Worm (Caenorhabditis elegans) whole organism, L4 larva: ENCODE measurements around the gene F20A1.2.

Source experiments
- D1046.2 ChIP-seq: fragments of 200-800 bp; sonication (Bioruptor generic); IDR thresholded peaks from 2 replicates; pipeline ENCODE4 v1.3.6; 2022; ENCODE audit warnings: missing genetic modification characterization, missing compliant biosample characterization
- F10B5.3 ChIP-seq: sonication (generic microtip); optimal IDR thresholded peaks from 2 replicates; lab custom pipeline; 2016; ENCODE audit warnings: mild to moderate bottlenecking, missing genetic modification characterization, missing compliant biosample characterization
- Y105C5A.15 ChIP-seq: fragments of 200-800 bp; sonication (Bioruptor generic); IDR thresholded peaks from 2 replicates; pipeline ENCODE4 v1.3.6; 2022; ENCODE audit warnings: missing genetic modification characterization, missing compliant biosample characterization
- Y5F2A.4 ChIP-seq: fragments of 200-800 bp; sonication (Bioruptor generic); optimal IDR thresholded peaks from 2 replicates; lab custom pipeline; 2018; ENCODE audit warnings: mild to moderate bottlenecking, missing genetic modification characterization, missing compliant biosample characterization
- aly-2 ChIP-seq: sonication (generic microtip); optimal IDR thresholded peaks from 2 replicates; lab custom pipeline; 2018; ENCODE audit warnings: missing biosample characterization, missing genetic modification characterization
- ceh-20 ChIP-seq: fragments of 200-800 bp; sonication (Bioruptor generic); IDR thresholded peaks from 2 replicates; pipeline ENCODE4 v1.3.6; 2022; ENCODE audit warnings: missing genetic modification reagents, missing genetic modification characterization, missing compliant biosample characterization
- ceh-82 ChIP-seq: sonication (generic microtip); optimal IDR thresholded peaks from 2 replicates; lab custom pipeline; 2017; ENCODE audit warnings: missing biosample characterization, missing genetic modification characterization
- ces-1 ChIP-seq: fragments of 150-350 bp; sonication (generic microtip); optimal IDR thresholded peaks from 4 replicates; lab custom pipeline; 2014; ENCODE audit warnings: missing biosample characterization, missing genetic modification reagents, missing genetic modification characterization
- cey-2 ChIP-seq: sonication (generic microtip); optimal IDR thresholded peaks from 3 replicates; lab custom pipeline; 2017; ENCODE audit warnings: missing genetic modification characterization, mild to moderate bottlenecking, missing compliant biosample characterization, antibody characterized with exemption, borderline replicate concordance; ENCODE audit not compliant: insufficient read depth
- daf-12 ChIP-seq: fragments of 150-350 bp; optimal IDR thresholded peaks from 2 replicates; lab custom pipeline; 2014; ENCODE audit warnings: missing biosample characterization, missing genetic modification reagents, missing genetic modification characterization
- daf-16 ChIP-seq, 3 experiments: sonication (generic microtip); optimal IDR thresholded peaks; 2 replicates each; lab custom pipeline; 2016 to 2017; ENCODE audit warnings: missing genetic modification characterization in 3 of 3, missing genetic modification reagents in 3 of 3, mild to moderate bottlenecking in 2 of 3, missing compliant biosample characterization in 2 of 3, missing biosample characterization in 1 of 3, moderate library complexity in 1 of 3
- daf-19 ChIP-seq: fragments of 200-800 bp; sonication (Bioruptor generic); conservative IDR thresholded peaks from 2 replicates; pipeline ENCODE4 v1.3.6; 2022; ENCODE audit warnings: missing genetic modification characterization, missing compliant biosample characterization
- dmd-8 ChIP-seq: fragments of 200-800 bp; sonication (Bioruptor generic); IDR thresholded peaks from 2 replicates; pipeline ENCODE4 v1.3.6; 2022; ENCODE audit warnings: missing genetic modification characterization, missing compliant biosample characterization
- dve-1 ChIP-seq: sonication (generic microtip); optimal IDR thresholded peaks from 2 replicates; lab custom pipeline; 2017; ENCODE audit warnings: antibody characterized with exemption, mild to moderate bottlenecking, missing genetic modification characterization, missing compliant biosample characterization; ENCODE audit not compliant: insufficient read depth
- egl-27 ChIP-seq: sonication (generic microtip); optimal IDR thresholded peaks from 3 replicates; lab custom pipeline; 2017; ENCODE audit warnings: missing biosample characterization, missing genetic modification reagents, missing genetic modification characterization
- egl-43 ChIP-seq: fragments of 200-800 bp; sonication (Bioruptor generic); IDR thresholded peaks from 2 replicates; pipeline ENCODE4 v1.3.6; 2022; ENCODE audit warnings: missing genetic modification reagents, missing genetic modification characterization, missing compliant biosample characterization
- fos-1 ChIP-seq: fragments of 150-350 bp; optimal IDR thresholded peaks from 2 replicates; lab custom pipeline; 2014; ENCODE audit warnings: missing biosample characterization, missing genetic modification characterization
- gei-8 ChIP-seq: fragments of 200-800 bp; sonication (Bioruptor generic); optimal IDR thresholded peaks from 2 replicates; lab custom pipeline; 2018; ENCODE audit warnings: mild to moderate bottlenecking, missing genetic modification characterization, missing compliant biosample characterization
- hlh-30 ChIP-seq: sonication (generic microtip); optimal IDR thresholded peaks from 2 replicates; lab custom pipeline; 2017; ENCODE audit warnings: antibody characterized with exemption, mild to moderate bottlenecking, missing genetic modification characterization, missing compliant biosample characterization; ENCODE audit not compliant: insufficient read depth
- hmg-1.1 ChIP-seq: fragments of 200-800 bp; sonication (Bioruptor generic); IDR thresholded peaks from 2 replicates; pipeline ENCODE4 v1.3.6; 2022; ENCODE audit warnings: missing genetic modification reagents, missing genetic modification characterization, missing compliant biosample characterization
- jun-1 ChIP-seq: fragments of 150-350 bp; optimal IDR thresholded peaks from 2 replicates; lab custom pipeline; 2014; ENCODE audit warnings: missing biosample characterization, missing genetic modification reagents, missing genetic modification characterization
- lim-7 ChIP-seq: fragments of 200-800 bp; sonication (Bioruptor generic); IDR thresholded peaks from 2 replicates; pipeline ENCODE4 v1.3.6; 2022; ENCODE audit warnings: missing genetic modification characterization, missing compliant biosample characterization
- lin-15B ChIP-seq: fragments of 150-350 bp; sonication (generic microtip); optimal IDR thresholded peaks from 3 replicates; lab custom pipeline; 2014; ENCODE audit warnings: missing biosample characterization, missing genetic modification characterization
- lin-29 ChIP-seq: fragments of 200-800 bp; sonication (Bioruptor generic); IDR thresholded peaks from 2 replicates; pipeline ENCODE4 v1.3.6; 2022; ENCODE audit warnings: missing genetic modification reagents, missing genetic modification characterization, missing compliant biosample characterization
- lir-3 ChIP-seq: sonication (generic microtip); optimal IDR thresholded peaks from 2 replicates; lab custom pipeline; 2016; ENCODE audit warnings: mild to moderate bottlenecking, missing genetic modification characterization, missing compliant biosample characterization
- mep-1 ChIP-seq: fragments of 150-350 bp; sonication (generic microtip); optimal IDR thresholded peaks from 3 replicates; lab custom pipeline; 2014; ENCODE audit warnings: missing biosample characterization, missing genetic modification characterization
- mes-2 ChIP-seq: sonication (generic microtip); optimal IDR thresholded peaks from 2 replicates; lab custom pipeline; 2016; ENCODE audit warnings: missing genotype, mild to moderate bottlenecking, missing genetic modification characterization, missing compliant biosample characterization; ENCODE audit not compliant: poor library complexity, severe bottlenecking
- nhr-102 ChIP-seq: sonication (generic microtip); optimal IDR thresholded peaks from 2 replicates; lab custom pipeline; 2016; ENCODE audit warnings: mild to moderate bottlenecking, missing genetic modification characterization, moderate library complexity, missing compliant biosample characterization
- nhr-11 ChIP-seq: fragments of 150-350 bp; optimal IDR thresholded peaks from 2 replicates; lab custom pipeline; 2014; ENCODE audit warnings: missing biosample characterization, missing genetic modification characterization
- nhr-42 ChIP-seq: fragments of 200-800 bp; sonication (Bioruptor generic); IDR thresholded peaks from 2 replicates; pipeline ENCODE4 v1.3.6; 2022; ENCODE audit warnings: missing genetic modification characterization, missing compliant biosample characterization
- php-3 ChIP-seq: fragments of 200-800 bp; sonication (Bioruptor generic); IDR thresholded peaks from 2 replicates; pipeline ENCODE4 v1.3.6; 2022; ENCODE audit warnings: missing genetic modification reagents, missing genetic modification characterization, missing compliant biosample characterization
- set-16 ChIP-seq: fragments of 200-800 bp; sonication (Bioruptor generic); IDR thresholded peaks from 2 replicates; pipeline ENCODE4 v1.3.6; 2022; ENCODE audit warnings: missing genetic modification reagents, missing genetic modification characterization, missing compliant biosample characterization
- snpc-1.2 ChIP-seq: fragments of 200-800 bp; sonication (Bioruptor generic); IDR thresholded peaks from 2 replicates; pipeline ENCODE4 v1.3.6; 2022; ENCODE audit warnings: missing genetic modification reagents, missing genetic modification characterization, missing compliant biosample characterization
- snpc-4 ChIP-seq: fragments of 150-350 bp; optimal IDR thresholded peaks from 2 replicates; lab custom pipeline; 2014; ENCODE audit warnings: missing biosample characterization, missing genetic modification characterization
- unc-130 ChIP-seq: sonication (generic microtip); optimal IDR thresholded peaks from 2 replicates; lab custom pipeline; 2016; ENCODE audit warnings: missing genetic modification reagents, missing genetic modification characterization, missing compliant biosample characterization
- vab-7 ChIP-seq: fragments of 200-800 bp; sonication (Bioruptor generic); IDR thresholded peaks from 2 replicates; pipeline ENCODE4 v1.3.6; 2022; ENCODE audit warnings: missing genetic modification reagents, missing genetic modification characterization, missing compliant biosample characterization
- zfp-3 ChIP-seq: fragments of 200-800 bp; sonication (Bioruptor generic); conservative IDR thresholded peaks from 2 replicates; pipeline ENCODE4 v1.3.6; 2022; ENCODE audit warnings: missing genetic modification reagents, missing genetic modification characterization, missing compliant biosample characterization

Gene F20A1.2

DNA sequence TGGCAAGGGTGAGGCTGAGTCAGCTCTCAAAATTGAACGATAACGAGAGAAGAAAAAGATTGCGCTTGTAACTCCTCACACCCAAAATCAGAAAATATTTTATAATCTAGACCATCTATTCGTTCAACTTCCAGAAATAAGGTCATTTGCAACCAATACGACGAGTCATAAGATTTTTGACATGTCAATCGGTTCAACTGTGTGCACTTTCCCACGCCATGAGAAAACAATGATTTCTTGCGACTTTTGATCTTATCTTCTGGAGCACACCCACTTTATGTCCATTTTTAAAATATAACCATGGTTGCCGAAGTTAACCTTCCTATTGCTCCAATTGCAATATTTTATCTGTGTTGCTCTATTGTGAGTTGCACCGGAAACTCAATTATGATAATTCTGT, 29.0 kb upstream of the F20A1.2 start, which contains the start of gene srsx-32:
TSS of gene srsx-32 (plus strand) at position 301 of the 400 bp plus-strand sequence.
- TF ChIP-seq gei-8 (no peak), vab-7 (GFP tag; lab: Robert Waterston, UW) (no peak), lin-29 (GFP tag; lab: Robert Waterston, UW) (no peak), F10B5.3 (tag; lab: Kevin White, UChicago) (no peak), lim-7 (GFP tag; lab: Robert Waterston, UW) (no peak), dmd-8 (GFP tag; lab: Robert Waterston, UW) (no peak), mep-1 (tag; lab: Kevin White, UChicago) (no peak), hlh-30 (tag; lab: Kevin White, UChicago) (no peak), cey-2 (tag; lab: Kevin White, UChicago) (no peak), php-3 (GFP tag; lab: Robert Waterston, UW) (no peak), egl-43 (GFP tag; lab: Robert Waterston, UW) (no peak), aly-2 (tag; lab: Kevin White, UChicago) (no peak), dve-1 (tag; lab: Kevin White, UChicago) (no peak)

DNA sequence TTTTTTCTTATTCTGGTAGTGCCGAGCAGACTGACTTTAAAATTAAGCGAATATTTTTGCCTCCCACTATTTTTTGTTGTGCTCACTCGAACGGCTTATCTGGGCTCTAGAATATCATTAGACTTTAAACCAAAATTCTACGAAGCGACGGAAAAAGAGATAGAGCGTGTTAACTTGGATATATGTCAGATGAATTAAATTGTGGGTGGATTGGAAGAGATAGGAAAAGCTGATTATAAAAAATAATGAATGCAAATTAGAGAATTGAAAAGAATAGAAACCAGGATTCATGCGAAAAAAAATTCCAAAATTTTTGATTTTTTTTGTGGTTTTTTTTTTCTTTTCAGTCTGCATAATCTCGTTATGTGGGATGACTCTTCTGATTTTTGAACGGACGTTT, 24.3 kb upstream of the F20A1.2 start, which contains the start of gene F20A1.4:
TSS of gene F20A1.4 (minus strand) at position 101 of the 400 bp plus-strand sequence.
- TF ChIP-seq hmg-1.1: no peak
- TF ChIP-seq snpc-4 (tag; lab: Kevin White, UChicago): no peak
- no peak for TF ChIP-seq daf-19 (GFP tag; lab: Robert Waterston, UW)
- no peak for TF ChIP-seq lin-15B (tag; lab: Kevin White, UChicago)
- no peak for TF ChIP-seq ces-1 (GFP tag; lab: Kevin White, UChicago)
- no peak for TF ChIP-seq daf-12 (tag; lab: Kevin White, UChicago)
- TF ChIP-seq ceh-20 (GFP tag; lab: Robert Waterston, UW): no peak
- no peak for TF ChIP-seq Y5F2A.4
- TF ChIP-seq nhr-42 (GFP tag; lab: Robert Waterston, UW): no peak
- TF ChIP-seq fos-1: no peak
- no peak for TF ChIP-seq set-16
- no peak for TF ChIP-seq D1046.2
- TF ChIP-seq, all 104 proteins: peak for 0

DNA sequence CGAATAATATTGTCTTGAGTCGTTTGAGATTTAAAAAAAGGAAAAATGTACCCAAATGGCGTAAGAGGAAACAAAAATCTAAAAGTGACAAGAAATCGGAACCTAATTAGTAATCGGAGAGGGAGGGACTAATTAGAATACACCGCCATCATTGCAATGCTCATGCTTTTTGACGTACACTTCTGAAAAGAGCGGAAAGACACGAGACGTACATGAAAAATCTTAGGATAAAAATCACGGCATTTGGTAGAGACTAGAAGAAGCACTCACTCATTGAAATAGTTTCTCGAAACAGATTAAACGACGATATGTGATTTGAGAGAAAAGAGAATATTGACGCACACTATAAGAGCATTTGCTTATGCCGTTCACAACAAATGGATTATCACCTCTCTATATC, 23.1 kb upstream of the F20A1.2 start:
- TF ChIP-seq ceh-82 (tag; lab: Kevin White, UChicago) (no peak), lir-3 (tag; lab: Kevin White, UChicago) (no peak), mes-2 (no peak), snpc-1.2 (no peak), zfp-3 (GFP tag; lab: Robert Waterston, UW) (no peak), daf-16 (GFP tag; optimal IDR thresholded peaks at IDR 0.05; lab: Kevin White, UChicago) (no peak), daf-16 (tag; optimal IDR thresholded peaks at IDR 0.05; lab: Kevin White, UChicago) (no peak), unc-130 (GFP tag; lab: Kevin White, UChicago) (no peak), hmg-1.1 (no peak), Y105C5A.15 (GFP tag; lab: Robert Waterston, UW) (no peak), egl-27 (tag; lab: Kevin White, UChicago) (no peak), nhr-102 (tag; lab: Kevin White, UChicago) (no peak), nhr-11 (tag; lab: Kevin White, UChicago) (no peak), jun-1 (no peak)
